Worm (Caenorhabditis elegans) whole organism, L4/young adult: ENCODE data around the gene cln-3.1.

Source experiments
- W03F9.2 ChIP-seq: fragments of 150-350 bp; optimal IDR thresholded peaks from 2 replicates; lab custom pipeline; 2014; ENCODE audit warnings: missing biosample characterization, missing genetic modification characterization
- dao-5 ChIP-seq: sonication (generic microtip); optimal IDR thresholded peaks from 2 replicates; lab custom pipeline; 2016; ENCODE audit warnings: missing genotype, missing genetic modification characterization, moderate library complexity, missing compliant biosample characterization
- him-1 ChIP-seq: sonication (generic microtip); optimal IDR thresholded peaks from 2 replicates; lab custom pipeline; 2016; ENCODE audit warnings: missing genotype, missing genetic modification reagents, missing genetic modification characterization, missing compliant biosample characterization

- TF ChIP-seq him-1 (no peak), dao-5 (tag; lab: Kevin White, UChicago) (no peak), W03F9.2 (tag; lab: Kevin White, UChicago) (no peak)
Observed at ce11 chrV:11292682-11293081, 27.2 kb upstream of the cln-3.1 start.
